Fruit fly (Drosophila melanogaster): ENCODE measurements around the gene Megf8.
A peak's percentile ranks its signal among the peaks of the same experiment; 100 is the strongest.

Megf8 gene

dm6 chr2L:8093182-8093941, 50.1 kb downstream of the Megf8 start:
- TF ChIP-seq CG14655 (GFP tag; optimal IDR thresholded peaks at IDR 0.05) (peak; percentile 9), CG10348 (GFP tag; IDR thresholded peaks at IDR 0.05) (no peak), Ets98B (GFP tag; IDR thresholded peaks at IDR 0.05) (peak; percentile 8; the same call in 1 of the 2 replicates), EcR (GFP tag; optimal IDR thresholded peaks at IDR 0.05) (peak; percentile 56), CG8159 (tag; optimal IDR thresholded peaks at IDR 0.05) (peak; percentile 40), CG32121 (GFP tag; IDR thresholded peaks at IDR 0.05) (no peak), CG9948 (tag; optimal IDR thresholded peaks at IDR 0.05) (no peak), Pif1B (GFP tag; optimal IDR thresholded peaks at IDR 0.05) (peak; percentile 36), gl (tag; optimal IDR thresholded peaks at IDR 0.05) (no peak), fd96Ca (GFP tag; IDR thresholded peaks at IDR 0.05) (peak; percentile 44; the same call in 2 of the 3 replicates)

dm6 chr2L:8094058-8094825, 51.0 kb downstream of the Megf8 start:
- 0 out of 3 replicates have a peak, but pooled peaks have one; percentile 55 for TF ChIP-seq fd96Ca (GFP tag; IDR thresholded peaks at IDR 0.05)
- no peak for TF ChIP-seq Snoo (tag; optimal IDR thresholded peaks at IDR 0.05)
- peak; percentile 36 for TF ChIP-seq CG12605 (GFP tag; IDR thresholded peaks at IDR 0.05)
- TF ChIP-seq CG34367 (tag; optimal IDR thresholded peaks at IDR 0.05) = no peak
- TF ChIP-seq CG32121 (GFP tag; IDR thresholded peaks at IDR 0.05) = peak; percentile 36
- TF ChIP-seq CG9948 (tag; optimal IDR thresholded peaks at IDR 0.05) = no peak
- no peak for TF ChIP-seq CG8301 (tag; optimal IDR thresholded peaks at IDR 0.05)
- TF ChIP-seq CG13204 (GFP tag; optimal IDR thresholded peaks at IDR 0.05) = no peak
- no peak for TF ChIP-seq rn (GFP tag; IDR thresholded peaks at IDR 0.05)
- TF ChIP-seq Pif1B (GFP tag; optimal IDR thresholded peaks at IDR 0.05) = no peak
- TF ChIP-seq CG17806 (tag; optimal IDR thresholded peaks at IDR 0.05) = no peak
- peak; percentile 63 for TF ChIP-seq Ets98B (GFP tag; IDR thresholded peaks at IDR 0.05)
- TF ChIP-seq Pif1A (GFP tag; optimal IDR thresholded peaks at IDR 0.05) = no peak
- no peak for TF ChIP-seq CG8159 (tag; optimal IDR thresholded peaks at IDR 0.05)
- no peak for TF ChIP-seq CG10348 (GFP tag; IDR thresholded peaks at IDR 0.05)
- no peak for TF ChIP-seq CG4496 (GFP tag; IDR thresholded peaks at IDR 0.05)
- TF ChIP-seq CG14655 (GFP tag; optimal IDR thresholded peaks at IDR 0.05) = peak; percentile 41

DNA sequence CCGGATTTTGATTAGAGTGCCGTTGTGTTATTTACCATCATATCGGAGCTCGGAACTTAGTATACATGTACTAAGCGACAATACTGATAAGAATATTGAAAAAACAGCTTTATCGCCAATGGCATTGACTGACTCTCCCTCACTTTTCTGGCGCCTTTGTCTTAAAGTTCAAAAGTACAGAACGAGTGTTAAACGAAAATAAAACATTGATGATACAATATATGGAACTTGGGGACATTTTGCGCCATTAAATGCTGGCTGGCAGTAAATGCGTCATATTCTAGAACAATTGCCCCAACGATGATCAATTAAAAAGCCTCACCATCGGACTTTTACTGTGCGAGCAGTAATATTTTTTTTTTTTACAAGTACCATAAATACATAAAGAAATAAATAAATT, 51.9 kb downstream of the Megf8 start:
- peak; percentile 25 for TF ChIP-seq gl (tag; optimal IDR thresholded peaks at IDR 0.05)
- no peak for TF ChIP-seq CG34367 (tag; optimal IDR thresholded peaks at IDR 0.05)
- TF ChIP-seq EcR (GFP tag; optimal IDR thresholded peaks at IDR 0.05) = peak; percentile 72
- TF ChIP-seq Snoo (tag; optimal IDR thresholded peaks at IDR 0.05) = peak; percentile 10
- TF ChIP-seq Pif1B (GFP tag; optimal IDR thresholded peaks at IDR 0.05) = no peak
- TF ChIP-seq Ets98B (GFP tag; IDR thresholded peaks at IDR 0.05) = no peak

DNA sequence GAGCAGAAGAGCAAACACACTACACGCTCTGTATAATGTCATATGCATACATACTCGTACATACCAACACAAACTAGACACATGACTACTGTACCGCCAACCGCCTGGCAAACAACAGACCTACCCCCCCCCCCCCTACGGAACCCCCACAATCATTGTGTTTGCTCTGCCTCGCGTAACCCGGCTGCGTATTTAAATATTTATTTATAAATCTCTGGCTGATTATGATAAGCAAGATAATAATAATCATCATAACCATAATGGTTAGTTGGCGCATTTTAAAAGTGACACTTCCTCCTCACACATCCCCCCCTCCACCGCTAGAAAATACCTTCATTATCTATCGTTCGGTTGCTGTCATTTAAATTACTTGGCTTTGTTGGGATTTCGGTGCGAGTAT, 54.2 kb downstream of the Megf8 start:
- TF ChIP-seq CG8159 (tag; optimal IDR thresholded peaks at IDR 0.05) = no peak
- no peak; the same call in 1 of the 2 replicates for TF ChIP-seq Ets98B (GFP tag; IDR thresholded peaks at IDR 0.05)
- TF ChIP-seq CG14655 (GFP tag; optimal IDR thresholded peaks at IDR 0.05) = peak; percentile 1
- no peak for TF ChIP-seq rn (GFP tag; IDR thresholded peaks at IDR 0.05)

- TF ChIP-seq D1 (tag; optimal IDR thresholded peaks at IDR 0.05) = no peak
- TF ChIP-seq CG12605 (GFP tag; IDR thresholded peaks at IDR 0.05) = no peak
- TF ChIP-seq CG8159 (tag; optimal IDR thresholded peaks at IDR 0.05) = no peak
- TF ChIP-seq CG17806 (tag; optimal IDR thresholded peaks at IDR 0.05) = no peak
- 0 out of 2 replicates have a peak, but pooled peaks have one; percentile 11 for TF ChIP-seq CG32121 (GFP tag; IDR thresholded peaks at IDR 0.05)
- no peak for TF ChIP-seq Snoo (tag; optimal IDR thresholded peaks at IDR 0.05)
Measured at dm6 chr2L:8097964-8098945, 55.0 kb downstream of the Megf8 start.

- TF ChIP-seq Snoo (tag; optimal IDR thresholded peaks at IDR 0.05) = no peak
- TF ChIP-seq CG8159 (tag; optimal IDR thresholded peaks at IDR 0.05) = no peak
- TF ChIP-seq CG13204 (GFP tag; optimal IDR thresholded peaks at IDR 0.05) = no peak
- no peak for TF ChIP-seq CG9948 (tag; optimal IDR thresholded peaks at IDR 0.05)
- no peak for TF ChIP-seq D1 (tag; optimal IDR thresholded peaks at IDR 0.05)
- TF ChIP-seq Pif1A (GFP tag; optimal IDR thresholded peaks at IDR 0.05) = no peak
- TF ChIP-seq CG32121 (GFP tag; IDR thresholded peaks at IDR 0.05) = no peak
Measured at dm6 chr2L:8099050-8099449, 55.8 kb downstream of the Megf8 start.
